Fruit fly (Drosophila melanogaster): ENCODE measurements around the gene CG14834.

DNA sequence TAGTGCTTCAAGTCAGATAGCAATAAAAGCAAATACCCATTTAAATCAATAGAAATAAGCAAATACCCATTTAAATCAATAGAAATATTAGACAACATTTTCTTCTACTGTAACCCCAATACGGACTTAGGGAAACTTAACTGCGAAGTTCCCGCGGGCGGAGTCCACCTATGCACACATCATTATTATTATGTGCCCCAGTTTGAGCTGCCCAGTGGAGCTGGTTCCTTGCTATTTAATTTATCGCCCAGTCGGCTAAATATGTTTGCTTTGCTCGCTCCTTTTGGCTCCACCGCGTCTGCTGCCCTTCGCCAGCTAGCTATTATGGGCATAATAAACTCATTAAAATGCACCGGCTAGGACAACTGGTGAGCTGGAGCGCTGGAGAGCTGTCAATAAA, 46.3 kb downstream of the CG14834 start:
- TF ChIP-seq CG1024 (GFP tag; IDR thresholded peaks at IDR 0.05) (no peak), CG1529 (GFP tag; optimal IDR thresholded peaks at IDR 0.05) (no peak), p53 (GFP tag; optimal IDR thresholded peaks at IDR 0.05) (no peak)
